Fruit fly (Drosophila melanogaster): ENCODE results near the gene syd.

Gene syd

dm6 chr3L:7875606-7876366 lies 60.1 kb downstream of the syd start:
- TF ChIP-seq CG4496 (GFP tag; IDR thresholded peaks at IDR 0.05) (no peak), Pif1A (GFP tag; optimal IDR thresholded peaks at IDR 0.05) (peak; percentile 44), CG13204 (GFP tag; optimal IDR thresholded peaks at IDR 0.05) (peak; percentile 10), CG12605 (GFP tag; IDR thresholded peaks at IDR 0.05) (peak; percentile 9; the same call in 1 of the 2 replicates), Snoo (tag; optimal IDR thresholded peaks at IDR 0.05) (peak; percentile 56), EcR (GFP tag; optimal IDR thresholded peaks at IDR 0.05) (no peak), CG14655 (GFP tag; optimal IDR thresholded peaks at IDR 0.05) (peak; percentile 54), CG32121 (GFP tag; IDR thresholded peaks at IDR 0.05) (0 out of 2 replicates have a peak, but pooled peaks have one; percentile 21), gl (tag; optimal IDR thresholded peaks at IDR 0.05) (no peak), CG17806 (tag; optimal IDR thresholded peaks at IDR 0.05) (peak; percentile 32), Ets98B (GFP tag; IDR thresholded peaks at IDR 0.05) (no peak; the same call in 1 of the 2 replicates), rn (GFP tag; IDR thresholded peaks at IDR 0.05) (no peak), CG9948 (tag; optimal IDR thresholded peaks at IDR 0.05) (peak; percentile 53), CG8301 (tag; optimal IDR thresholded peaks at IDR 0.05) (peak; percentile 40), CG34367 (tag; optimal IDR thresholded peaks at IDR 0.05) (peak; percentile 18), D1 (tag; optimal IDR thresholded peaks at IDR 0.05) (no peak), CG8159 (tag; optimal IDR thresholded peaks at IDR 0.05) (peak; percentile 74), fd96Ca (GFP tag; IDR thresholded peaks at IDR 0.05) (no peak), CG15710 (tag; optimal IDR thresholded peaks at IDR 0.05) (peak; percentile 65), CG10348 (GFP tag; IDR thresholded peaks at IDR 0.05) (no peak), Pif1B (GFP tag; optimal IDR thresholded peaks at IDR 0.05) (peak; percentile 15)

dm6 chr3L:7874507-7874906 lies 61.4 kb downstream of the syd start:
- TF ChIP-seq CG8301 (tag; optimal IDR thresholded peaks at IDR 0.05): no peak
- no peak for TF ChIP-seq CG15710 (tag; optimal IDR thresholded peaks at IDR 0.05)
- TF ChIP-seq CG12605 (GFP tag; IDR thresholded peaks at IDR 0.05): no peak
- TF ChIP-seq CG13204 (GFP tag; optimal IDR thresholded peaks at IDR 0.05): no peak
- no peak for TF ChIP-seq D1 (tag; optimal IDR thresholded peaks at IDR 0.05)
- TF ChIP-seq Ets98B (GFP tag; IDR thresholded peaks at IDR 0.05): no peak
- TF ChIP-seq CG17806 (tag; optimal IDR thresholded peaks at IDR 0.05): no peak
- no peak for TF ChIP-seq rn (GFP tag; IDR thresholded peaks at IDR 0.05)
- TF ChIP-seq CG32121 (GFP tag; IDR thresholded peaks at IDR 0.05): no peak
- no peak for TF ChIP-seq Pif1B (GFP tag; optimal IDR thresholded peaks at IDR 0.05)

dm6 chr3L:7870388-7870740 lies 65.6 kb downstream of the syd start:
- TF ChIP-seq fd96Ca (GFP tag; IDR thresholded peaks at IDR 0.05) (no peak), Pif1B (GFP tag; optimal IDR thresholded peaks at IDR 0.05) (no peak), CG34367 (tag; optimal IDR thresholded peaks at IDR 0.05) (no peak)

dm6 chr3L:7869715-7870387 lies 66.1 kb downstream of the syd start:
- TF ChIP-seq CG14655 (GFP tag; optimal IDR thresholded peaks at IDR 0.05): peak; percentile 91
- peak; percentile 83 for TF ChIP-seq CG8159 (tag; optimal IDR thresholded peaks at IDR 0.05)
- TF ChIP-seq CG8301 (tag; optimal IDR thresholded peaks at IDR 0.05): peak; percentile 84
- TF ChIP-seq CG15710 (tag; optimal IDR thresholded peaks at IDR 0.05): peak; percentile 82
- TF ChIP-seq CG4496 (GFP tag; IDR thresholded peaks at IDR 0.05): peak; percentile 67
- peak; percentile 32 for TF ChIP-seq CG12605 (GFP tag; IDR thresholded peaks at IDR 0.05)
- TF ChIP-seq rn (GFP tag; IDR thresholded peaks at IDR 0.05): 0 out of 2 replicates have a peak, but pooled peaks have one; percentile 7
- TF ChIP-seq EcR (GFP tag; optimal IDR thresholded peaks at IDR 0.05): no peak
- TF ChIP-seq CG9948 (tag; optimal IDR thresholded peaks at IDR 0.05): peak; percentile 81
- peak; percentile 65 for TF ChIP-seq CG17806 (tag; optimal IDR thresholded peaks at IDR 0.05)
- peak; percentile 75 for TF ChIP-seq Pif1B (GFP tag; optimal IDR thresholded peaks at IDR 0.05)
- TF ChIP-seq CG32121 (GFP tag; IDR thresholded peaks at IDR 0.05): peak; percentile 39
- TF ChIP-seq gl (tag; optimal IDR thresholded peaks at IDR 0.05): peak; percentile 11
- TF ChIP-seq D1 (tag; optimal IDR thresholded peaks at IDR 0.05): peak; percentile 70
- peak; percentile 32 for TF ChIP-seq CG13204 (GFP tag; optimal IDR thresholded peaks at IDR 0.05)
- peak; percentile 72 for TF ChIP-seq CG34367 (tag; optimal IDR thresholded peaks at IDR 0.05)
- no peak for TF ChIP-seq CG10348 (GFP tag; IDR thresholded peaks at IDR 0.05)
- peak; percentile 72 for TF ChIP-seq Pif1A (GFP tag; optimal IDR thresholded peaks at IDR 0.05)
- TF ChIP-seq Ets98B (GFP tag; IDR thresholded peaks at IDR 0.05): peak; percentile 63
- peak; percentile 42; the same call in 2 of the 3 replicates for TF ChIP-seq fd96Ca (GFP tag; IDR thresholded peaks at IDR 0.05)
- peak; percentile 57 for TF ChIP-seq Snoo (tag; optimal IDR thresholded peaks at IDR 0.05)

dm6 chr3L:7868581-7869236 lies 67.2 kb downstream of the syd start, which contains the start of gene CG32365:
Gene CG32365, plus strand, starts transcription at chr3L:7869042.
- TF ChIP-seq CG4496 (GFP tag; IDR thresholded peaks at IDR 0.05) (0 out of 3 replicates have a peak, but pooled peaks have one; percentile 35), CG32121 (GFP tag; IDR thresholded peaks at IDR 0.05) (0 out of 2 replicates have a peak, but pooled peaks have one; percentile 9), CG15710 (tag; optimal IDR thresholded peaks at IDR 0.05) (no peak), CG12605 (GFP tag; IDR thresholded peaks at IDR 0.05) (peak; percentile 44), CG8301 (tag; optimal IDR thresholded peaks at IDR 0.05) (peak; percentile 10), fd96Ca (GFP tag; IDR thresholded peaks at IDR 0.05) (peak; percentile 40; the same call in 1 of the 3 replicates), CG17806 (tag; optimal IDR thresholded peaks at IDR 0.05) (no peak), rn (GFP tag; IDR thresholded peaks at IDR 0.05) (no peak), D1 (tag; optimal IDR thresholded peaks at IDR 0.05) (no peak), CG10348 (GFP tag; IDR thresholded peaks at IDR 0.05) (no peak), CG9948 (tag; optimal IDR thresholded peaks at IDR 0.05) (no peak), Pif1A (GFP tag; optimal IDR thresholded peaks at IDR 0.05) (peak; percentile 34), CG8159 (tag; optimal IDR thresholded peaks at IDR 0.05) (no peak), Pif1B (GFP tag; optimal IDR thresholded peaks at IDR 0.05) (no peak), gl (tag; optimal IDR thresholded peaks at IDR 0.05) (no peak), CG13204 (GFP tag; optimal IDR thresholded peaks at IDR 0.05) (no peak), EcR (GFP tag; optimal IDR thresholded peaks at IDR 0.05) (no peak), Snoo (tag; optimal IDR thresholded peaks at IDR 0.05) (peak; percentile 7), Ets98B (GFP tag; IDR thresholded peaks at IDR 0.05) (peak; percentile 33; the same call in 1 of the 2 replicates), CG34367 (tag; optimal IDR thresholded peaks at IDR 0.05) (no peak), CG14655 (GFP tag; optimal IDR thresholded peaks at IDR 0.05) (no peak)
